Fruit fly (Drosophila melanogaster) whole organism, embryonic: ENCODE results near the gene PlexA.
A peak's percentile ranks its signal among the peaks of the same experiment; 100 is the strongest.

Source experiments
- Antp ChIP-seq: fragments of 200-800 bp; sonication (Bioruptor generic); optimal IDR thresholded peaks from 3 replicates; lab custom pipeline; 2016; ENCODE audit warnings: missing biosample characterization, missing genetic modification characterization
- CG10267 ChIP-seq: fragments of 200-800 bp; sonication (Bioruptor generic); optimal IDR thresholded peaks from 2 replicates; lab custom pipeline; 2018; ENCODE audit warnings: missing biosample characterization, mild to moderate bottlenecking, missing genetic modification characterization, moderate library complexity
- CG10366 ChIP-seq: fragments of 200-800 bp; sonication (Bioruptor generic); IDR thresholded peaks from 2 replicates; pipeline ENCODE4 v1.3.6; 2022; ENCODE audit warnings: missing biosample characterization, missing genetic modification characterization
- CG14050 ChIP-seq: fragments of 200-800 bp; sonication (Bioruptor generic); IDR thresholded peaks from 3 replicates; pipeline ENCODE4 v1.3.6; 2022; ENCODE audit warnings: missing biosample characterization, missing genetic modification characterization
- CG15011 ChIP-seq: fragments of 200-800 bp; sonication (Bioruptor generic); optimal IDR thresholded peaks from 3 replicates; lab custom pipeline; 2018; ENCODE audit warnings: missing biosample characterization, mild to moderate bottlenecking, missing genetic modification characterization
- CG15479 ChIP-seq: fragments of 200-800 bp; sonication (Bioruptor generic); optimal IDR thresholded peaks from 3 replicates; lab custom pipeline; 2019; ENCODE audit warnings: missing biosample characterization, mild to moderate bottlenecking, missing genetic modification characterization, moderate library complexity
- CG1602 ChIP-seq: fragments of 200-800 bp; sonication (Bioruptor generic); optimal IDR thresholded peaks from 3 replicates; lab custom pipeline; 2016; ENCODE audit warnings: missing biosample characterization, missing genetic modification characterization
- CG1603 ChIP-seq: fragments of 200-800 bp; sonication (Bioruptor generic); optimal IDR thresholded peaks from 2 replicates; lab custom pipeline; 2019; ENCODE audit warnings: missing biosample characterization, mild to moderate bottlenecking, missing genetic modification characterization, moderate library complexity
- CG17361 ChIP-seq: fragments of 200-800 bp; sonication (Bioruptor generic); IDR thresholded peaks from 3 replicates; pipeline ENCODE4 v1.3.6; 2022; ENCODE audit warnings: missing biosample characterization, missing genetic modification characterization
- CG17829 ChIP-seq: fragments of 200-800 bp; optimal IDR thresholded peaks from 2 replicates; lab custom pipeline; 2019; ENCODE audit warnings: missing biosample characterization, mild to moderate bottlenecking, missing genetic modification characterization, moderate library complexity
- CG1832 ChIP-seq: fragments of 200-800 bp; sonication (Bioruptor generic); optimal IDR thresholded peaks from 2 replicates; lab custom pipeline; 2017; ENCODE audit warnings: missing biosample characterization, mild to moderate bottlenecking, missing genetic modification characterization, inconsistent platforms
- CG30020 ChIP-seq: fragments of 200-800 bp; optimal IDR thresholded peaks from 2 replicates; lab custom pipeline; 2019; ENCODE audit warnings: missing biosample characterization, mild to moderate bottlenecking, missing genetic modification characterization, moderate library complexity
- CG33557 ChIP-seq: fragments of 200-800 bp; sonication (Bioruptor generic); optimal IDR thresholded peaks from 2 replicates; lab custom pipeline; 2019; ENCODE audit warnings: missing biosample characterization, mild to moderate bottlenecking, missing genetic modification characterization, moderate library complexity
- CG34376 ChIP-seq: fragments of 200-800 bp; sonication (Bioruptor generic); optimal IDR thresholded peaks from 2 replicates; lab custom pipeline; 2018; ENCODE audit warnings: missing biosample characterization, mild to moderate bottlenecking, missing genetic modification characterization
- CG3726 ChIP-seq: fragments of 200-800 bp; sonication (Bioruptor generic); IDR thresholded peaks from 3 replicates; pipeline ENCODE4, ENCODE4 v1.3.6; 2022; ENCODE audit warnings: missing biosample characterization, missing genetic modification characterization
- CG4424 ChIP-seq: fragments of 200-800 bp; sonication (Bioruptor generic); optimal IDR thresholded peaks from 3 replicates; lab custom pipeline; 2016; ENCODE audit warnings: missing biosample characterization, missing genetic modification characterization
- CG4617 ChIP-seq: fragments of 200-800 bp; sonication (Bioruptor generic); optimal IDR thresholded peaks from 3 replicates; lab custom pipeline; 2016; ENCODE audit warnings: missing biosample characterization, missing genetic modification characterization, borderline replicate concordance
- CG5245 ChIP-seq: fragments of 200-800 bp; sonication (Bioruptor generic); optimal IDR thresholded peaks from 3 replicates; lab custom pipeline; 2016; ENCODE audit warnings: missing biosample characterization, missing genetic modification characterization
- CG7357 ChIP-seq: fragments of 200-800 bp; sonication (Bioruptor generic); IDR thresholded peaks from 3 replicates; pipeline ENCODE4 v1.3.6; 2022; ENCODE audit warnings: missing biosample characterization, missing genetic modification characterization
- CG8290 ChIP-seq, 3 experiments: fragments of 200-800 bp; sonication (Bioruptor generic); optimal IDR thresholded peaks; 2 replicates each; lab custom pipeline; 2016 to 2019; ENCODE audit warnings: missing biosample characterization in 3 of 3, missing genetic modification characterization in 3 of 3, mild to moderate bottlenecking in 2 of 3, moderate library complexity in 1 of 3
- Chrac-16 ChIP-seq: fragments of 200-800 bp; sonication (Bioruptor generic); optimal IDR thresholded peaks from 3 replicates; lab custom pipeline; 2016; ENCODE audit warnings: missing biosample characterization, missing genetic modification characterization
- D ChIP-seq, 2 experiments: fragments of 200-800 bp in 1 of 2; fragments of >200 bp in 1 of 2; sonication (Bioruptor generic) in 1 of 2; optimal IDR thresholded peaks; 2 replicates in 1 of 2; 3 replicates in 1 of 2; lab custom pipeline; 2017; ENCODE audit warnings: mild to moderate bottlenecking in 1 of 2, missing biosample characterization in 1 of 2, missing genetic modification characterization in 1 of 2, missing genetic modification reagents in 1 of 2
- D19A ChIP-seq: fragments of 200-800 bp; optimal IDR thresholded peaks from 3 replicates; lab custom pipeline; 2019; ENCODE audit warnings: missing biosample characterization, mild to moderate bottlenecking, missing genetic modification characterization, moderate library complexity
- Deaf1 ChIP-seq: fragments of 200-800 bp; optimal IDR thresholded peaks from 3 replicates; lab custom pipeline; 2019; ENCODE audit warnings: missing biosample characterization, mild to moderate bottlenecking, missing genetic modification characterization, moderate library complexity
- Dll ChIP-seq: fragments of 200-800 bp; sonication (Bioruptor generic); IDR thresholded peaks from 4 replicates; pipeline ENCODE4 v1.3.6; 2022; ENCODE audit warnings: missing biosample characterization, missing genetic modification characterization; ENCODE audit not compliant: partially characterized antibody
- E2f1 ChIP-seq: fragments of 200-800 bp; sonication (Bioruptor generic); IDR thresholded peaks from 2 replicates; pipeline ENCODE4 v1.3.6; 2022; ENCODE audit warnings: missing biosample characterization, missing genetic modification characterization
- Fer3 ChIP-seq: fragments of 200-800 bp; sonication (Bioruptor generic); optimal IDR thresholded peaks from 2 replicates; lab custom pipeline; 2018; ENCODE audit warnings: missing biosample characterization, mild to moderate bottlenecking, missing genetic modification characterization, moderate library complexity
- Hr51 ChIP-seq, 2 experiments: fragments of 200-800 bp; sonication (Bioruptor generic); optimal IDR thresholded peaks; 2 replicates in 1 of 2; 3 replicates in 1 of 2; lab custom pipeline; 2016 to 2018; ENCODE audit warnings: missing biosample characterization in 2 of 2, missing genetic modification characterization in 2 of 2, mild to moderate bottlenecking in 1 of 2, moderate library complexity in 1 of 2
- Xbp1 ChIP-seq: fragments of 200-800 bp; sonication (Bioruptor generic); optimal IDR thresholded peaks from 3 replicates; lab custom pipeline; 2016; ENCODE audit warnings: missing biosample characterization, mild to moderate bottlenecking, missing genetic modification characterization
- al ChIP-seq: fragments of 200-800 bp; sonication (Bioruptor generic); IDR thresholded peaks from 2 replicates; pipeline ENCODE4 v1.3.6; 2022; ENCODE audit warnings: missing biosample characterization, missing genetic modification characterization
- az2 ChIP-seq: fragments of 200-800 bp; sonication (Bioruptor generic); optimal IDR thresholded peaks from 3 replicates; lab custom pipeline; 2016; ENCODE audit warnings: missing biosample characterization, missing genetic modification characterization
- bcd ChIP-seq: fragments of 200-800 bp; sonication (Bioruptor generic); optimal IDR thresholded peaks from 2 replicates; lab custom pipeline; 2017; ENCODE audit warnings: missing biosample characterization, mild to moderate bottlenecking, missing genetic modification characterization
- cad ChIP-seq: fragments of >200 bp; optimal IDR thresholded peaks from 2 replicates; lab custom pipeline; 2017; ENCODE audit warnings: missing biosample characterization, missing genetic modification characterization
- cg ChIP-seq: fragments of 200-800 bp; sonication (Bioruptor generic); optimal IDR thresholded peaks from 3 replicates; lab custom pipeline; 2019; ENCODE audit warnings: missing biosample characterization, mild to moderate bottlenecking, missing genetic modification characterization, moderate library complexity
- fd3F ChIP-seq: fragments of 200-800 bp; sonication (Bioruptor generic); optimal IDR thresholded peaks from 2 replicates; lab custom pipeline; 2018; ENCODE audit warnings: missing biosample characterization, mild to moderate bottlenecking, missing genetic modification characterization, moderate library complexity
- fd96Cb ChIP-seq: fragments of 200-800 bp; sonication (Bioruptor generic); optimal IDR thresholded peaks from 2 replicates; lab custom pipeline; 2018; ENCODE audit warnings: missing biosample characterization, mild to moderate bottlenecking, missing genetic modification characterization, moderate library complexity
- hkb ChIP-seq, 2 experiments: fragments of 200-800 bp in 1 of 2; fragments of >200 bp in 1 of 2; sonication (Bioruptor generic) in 1 of 2; IDR thresholded peaks in 1 of 2; optimal IDR thresholded peaks in 1 of 2; 2 replicates each; pipeline versions ENCODE4 v1.3.6 to Lab custom; 2017 to 2022; ENCODE audit warnings: missing biosample characterization in 1 of 2, missing genetic modification characterization in 1 of 2
- ind ChIP-seq: fragments of 200-800 bp; sonication (Bioruptor generic); optimal IDR thresholded peaks from 3 replicates; lab custom pipeline; 2016; ENCODE audit warnings: missing biosample characterization, missing genetic modification characterization
- lilli ChIP-seq: fragments of 200-800 bp; sonication (Bioruptor generic); optimal IDR thresholded peaks from 3 replicates; lab custom pipeline; 2016; ENCODE audit warnings: missing biosample characterization, missing genetic modification characterization
- nmo ChIP-seq: fragments of 200-800 bp; sonication (Bioruptor generic); optimal IDR thresholded peaks from 2 replicates; lab custom pipeline; 2018; ENCODE audit warnings: missing biosample characterization, mild to moderate bottlenecking, missing genetic modification characterization, moderate library complexity
- onecut ChIP-seq: fragments of 200-800 bp; sonication (Bioruptor generic); IDR thresholded peaks from 2 replicates; pipeline ENCODE4 v1.3.6; 2022; ENCODE audit warnings: missing biosample characterization, missing genetic modification characterization
- phol ChIP-seq: fragments of 200-800 bp; sonication (Bioruptor generic); optimal IDR thresholded peaks from 3 replicates; lab custom pipeline; 2018; ENCODE audit warnings: missing biosample characterization, mild to moderate bottlenecking, missing genetic modification characterization, moderate library complexity
- pita ChIP-seq: fragments of 200-800 bp; sonication (Bioruptor generic); optimal IDR thresholded peaks from 2 replicates; lab custom pipeline; 2017; ENCODE audit warnings: missing biosample characterization, mild to moderate bottlenecking, missing genetic modification characterization
- row ChIP-seq: fragments of 200-800 bp; sonication (Bioruptor generic); IDR thresholded peaks from 3 replicates; pipeline ENCODE4 v1.3.6; 2022; ENCODE audit warnings: missing biosample characterization, missing genetic modification characterization
- sr ChIP-seq: fragments of 200-800 bp; sonication (Bioruptor generic); IDR thresholded peaks from 3 replicates; pipeline ENCODE4 v1.3.6; 2022; ENCODE audit warnings: missing biosample characterization, missing genetic modification characterization
- sug ChIP-seq: fragments of 200-800 bp; optimal IDR thresholded peaks from 2 replicates; lab custom pipeline; 2019; ENCODE audit warnings: missing biosample characterization, mild to moderate bottlenecking, missing genetic modification characterization, moderate library complexity
- tin ChIP-seq: fragments of 200-800 bp; sonication (Bioruptor generic); optimal IDR thresholded peaks from 3 replicates; lab custom pipeline; 2016; ENCODE audit warnings: missing biosample characterization, missing genetic modification characterization
- zf30C ChIP-seq: fragments of 200-800 bp; sonication (Bioruptor generic); optimal IDR thresholded peaks from 3 replicates; lab custom pipeline; 2018; ENCODE audit warnings: missing biosample characterization, mild to moderate bottlenecking, missing genetic modification characterization

The PlexA gene

DNA sequence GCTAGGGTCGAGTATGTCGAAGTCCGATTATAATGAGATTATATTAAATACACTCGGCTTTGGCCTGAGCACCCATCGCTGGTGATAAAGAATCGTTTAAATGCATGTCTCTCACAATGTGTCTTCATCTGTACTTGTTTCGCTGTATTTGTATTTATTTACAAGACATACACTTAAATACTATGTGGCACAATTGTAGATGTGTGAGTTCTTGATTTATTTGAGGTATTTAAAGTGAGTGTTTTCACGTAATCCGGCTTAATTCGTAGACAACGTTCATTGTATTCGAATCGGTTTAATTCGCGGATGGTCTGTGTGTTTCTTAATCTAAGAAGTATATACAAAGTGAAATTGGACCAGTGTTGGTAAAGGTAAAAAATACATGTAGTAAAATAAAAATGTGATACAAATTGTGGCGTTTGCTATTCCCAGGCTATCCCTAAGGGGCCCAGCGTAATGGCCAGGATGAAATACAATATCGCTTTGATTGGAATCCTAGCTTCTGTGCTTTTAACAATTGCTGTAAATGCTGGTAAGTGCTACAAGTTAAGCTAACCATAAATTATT is 37.8 kb upstream of the PlexA start, which contains the start of gene Zyx (continued):
- peak; percentile 20 for TF ChIP-seq lilli (GFP tag; lab: Kevin White, UChicago)
- peak; percentile 80 for TF ChIP-seq CG30020
- 0 out of 4 replicates have a peak, but pooled peaks have one; percentile 28 for TF ChIP-seq Dll (GFP tag; lab: Robert Waterston, UW)
- TF ChIP-seq Antp (GFP tag; lab: Kevin White, UChicago), result no peak
- no peak for TF ChIP-seq CG5245 (GFP tag; lab: Kevin White, UChicago)
- no peak for TF ChIP-seq cg
- TF ChIP-seq pita, result no peak
- no peak for TF ChIP-seq CG15011 (GFP tag; lab: Kevin White, UChicago)
- no peak for TF ChIP-seq fd96Cb (tag; lab: Kevin White, UChicago)
- TF ChIP-seq CG3726, result no peak
- TF ChIP-seq CG10267 (tag; lab: Kevin White, UChicago), result peak; percentile 80
- no peak for TF ChIP-seq Chrac-16 (GFP tag; lab: Kevin White, UChicago)
- TF ChIP-seq CG1603 (tag; lab: Kevin White, UChicago), result peak; percentile 9
- TF ChIP-seq CG7357 (GFP tag; lab: Robert Waterston, UW), result no peak
- no peak for TF ChIP-seq sr (GFP tag; lab: Robert Waterston, UW)
- peak; percentile 71 for TF ChIP-seq CG34376
- TF ChIP-seq Deaf1 (tag; lab: Kevin White, UChicago), result no peak
- no peak for TF ChIP-seq CG4617 (GFP tag; lab: Kevin White, UChicago)
- no peak for TF ChIP-seq CG33557 (GFP tag; lab: Kevin White, UChicago)
- no peak for TF ChIP-seq CG14050 (GFP tag; lab: Robert Waterston, UW)
- peak; percentile 2 for TF ChIP-seq sug
- no peak for TF ChIP-seq al (GFP tag; lab: Robert Waterston, UW)
- peak; percentile 69 for TF ChIP-seq CG8290 (GFP tag; optimal IDR thresholded peaks at IDR 0.05; lab: Kevin White, UChicago)
- peak in 1 of 2 experiments; percentile 39 for TF ChIP-seq CG8290 (tag; optimal IDR thresholded peaks at IDR 0.05; lab: Kevin White, UChicago)

DNA sequence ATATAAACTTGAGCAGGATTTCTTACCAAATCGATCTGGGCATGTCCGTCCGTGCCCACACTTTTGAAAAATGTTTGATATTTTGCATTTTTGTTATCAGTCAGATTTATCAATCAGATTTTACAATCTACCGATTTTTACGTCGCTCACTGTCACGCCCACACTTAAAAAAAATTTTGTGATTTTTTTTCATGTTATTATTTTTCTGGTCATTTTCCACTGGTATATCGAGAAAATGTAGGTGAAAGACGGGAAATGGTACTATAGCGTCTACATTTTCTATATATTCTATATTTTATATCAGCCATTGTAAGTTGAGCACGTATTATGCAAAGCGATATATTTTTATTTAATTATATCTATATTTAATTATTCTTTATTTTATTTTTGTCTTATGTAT is 37.3 kb upstream of the PlexA start:
- TF ChIP-seq CG15479, result no peak
- TF ChIP-seq E2f1 (GFP tag; lab: Robert Waterston, UW), result 0 out of 2 replicates have a peak, but pooled peaks have one; percentile 38
- TF ChIP-seq CG17829 (tag; lab: Kevin White, UChicago), result no peak
- no peak for TF ChIP-seq D (optimal IDR thresholded peaks at IDR 0.05; lab: Kevin White, UChicago)
- TF ChIP-seq D (GFP tag; optimal IDR thresholded peaks at IDR 0.05; lab: Kevin White, UChicago), result peak; percentile 14
- 0 out of 2 replicates have a peak, but pooled peaks have one; percentile 18 for TF ChIP-seq CG10366 (GFP tag; lab: Robert Waterston, UW)
- TF ChIP-seq bcd (GFP tag; lab: Kevin White, UChicago), result peak; percentile 20
- peak; percentile 31 for TF ChIP-seq fd96Cb (tag; lab: Kevin White, UChicago)
- peak; percentile 35 for TF ChIP-seq Fer3 (tag; lab: Kevin White, UChicago)
- TF ChIP-seq CG4424 (GFP tag; lab: Kevin White, UChicago), result peak; percentile 28
- TF ChIP-seq CG1602 (GFP tag; lab: Kevin White, UChicago), result peak; percentile 9
- peak; percentile 10 for TF ChIP-seq ind (GFP tag; lab: Kevin White, UChicago)
- no peak for TF ChIP-seq hkb (optimal IDR thresholded peaks at IDR 0.05; lab: Kevin White, UChicago)
- TF ChIP-seq hkb (GFP tag; IDR thresholded peaks at IDR 0.05; lab: Robert Waterston, UW), result 0 out of 2 replicates have a peak, but pooled peaks have one; percentile 38
- peak; percentile 45; the same call in 2 of the 3 replicates for TF ChIP-seq CG17361 (GFP tag; lab: Robert Waterston, UW)
- no peak for TF ChIP-seq Hr51 (GFP tag; optimal IDR thresholded peaks at IDR 0.05; lab: Kevin White, UChicago)
- TF ChIP-seq fd3F (GFP tag; lab: Kevin White, UChicago), result peak; percentile 10
- peak; percentile 34 for TF ChIP-seq Xbp1 (GFP tag; lab: Kevin White, UChicago)
- no peak for TF ChIP-seq cad (GFP tag; lab: Kevin White, UChicago)
- TF ChIP-seq tin (GFP tag; lab: Kevin White, UChicago), result peak; percentile 24
- peak; percentile 10 for TF ChIP-seq nmo (GFP tag; lab: Kevin White, UChicago)
- TF ChIP-seq phol (tag; lab: Kevin White, UChicago), result peak; percentile 38
- TF ChIP-seq zf30C (GFP tag; lab: Kevin White, UChicago), result peak; percentile 75
- peak; percentile 44 for TF ChIP-seq D19A (tag; lab: Kevin White, UChicago)
- TF ChIP-seq CG5245 (GFP tag; lab: Kevin White, UChicago), result no peak
- peak; percentile 32 for TF ChIP-seq row (GFP tag; lab: Robert Waterston, UW)
- TF ChIP-seq onecut, result no peak
- TF ChIP-seq CG1832, result no peak
- peak; percentile 27 for TF ChIP-seq az2
